Fruit fly (Drosophila melanogaster) whole organism, embryonic: ENCODE measurements around the gene CG14079.

Experiments used
- CG10267 ChIP-seq: fragments of 200-800 bp; sonication (Bioruptor generic); optimal IDR thresholded peaks from 2 replicates; lab custom pipeline; 2018; ENCODE audit warnings: missing biosample characterization, mild to moderate bottlenecking, missing genetic modification characterization, moderate library complexity
- CG10274 ChIP-seq: fragments of 200-800 bp; sonication (Bioruptor generic); optimal IDR thresholded peaks from 3 replicates; lab custom pipeline; 2017; ENCODE audit warnings: missing biosample characterization, mild to moderate bottlenecking, missing genetic modification characterization
- CG10543 ChIP-seq: fragments of 200-800 bp; sonication (Bioruptor generic); optimal IDR thresholded peaks from 3 replicates; lab custom pipeline; 2017; ENCODE audit warnings: missing biosample characterization, mild to moderate bottlenecking, missing genetic modification characterization, moderate library complexity
- CG10959 ChIP-seq: fragments of 200-800 bp; sonication (Bioruptor generic); IDR thresholded peaks from 2 replicates; pipeline ENCODE4 v1.3.6; 2022; ENCODE audit warnings: missing biosample characterization, missing genetic modification characterization
- CG11560 ChIP-seq: fragments of 200-800 bp; sonication (Bioruptor generic); IDR thresholded peaks from 3 replicates; pipeline ENCODE4 v1.3.6; 2022; ENCODE audit warnings: missing biosample characterization, missing genetic modification characterization
- CG12659 ChIP-seq: fragments of 200-800 bp; sonication (Bioruptor generic); optimal IDR thresholded peaks from 3 replicates; lab custom pipeline; 2017; ENCODE audit warnings: mild to moderate bottlenecking, missing biosample characterization, missing genetic modification reagents, missing genetic modification characterization
- CG15514 ChIP-seq: fragments of 200-800 bp; sonication (Bioruptor generic); optimal IDR thresholded peaks from 3 replicates; lab custom pipeline; 2017; ENCODE audit warnings: missing biosample characterization, missing genetic modification characterization, mild to moderate bottlenecking, moderate library complexity, missing genetic modification reagents
- CG17802 ChIP-seq: fragments of 200-800 bp; sonication (Bioruptor generic); optimal IDR thresholded peaks from 2 replicates; lab custom pipeline; 2018; ENCODE audit warnings: missing biosample characterization, mild to moderate bottlenecking, missing genetic modification characterization, moderate library complexity
- CG1792 ChIP-seq: fragments of 200-800 bp; sonication (Bioruptor generic); optimal IDR thresholded peaks from 2 replicates; lab custom pipeline; 2016; ENCODE audit warnings: missing biosample characterization, missing genetic modification characterization
- CG18262 ChIP-seq: fragments of 200-800 bp; optimal IDR thresholded peaks from 3 replicates; lab custom pipeline; 2019; ENCODE audit warnings: missing biosample characterization, mild to moderate bottlenecking, missing genetic modification characterization, moderate library complexity
- CG18619 ChIP-seq: fragments of 200-800 bp; sonication (Bioruptor generic); optimal IDR thresholded peaks from 3 replicates; lab custom pipeline; 2017; ENCODE audit warnings: missing biosample characterization, mild to moderate bottlenecking, missing genetic modification characterization
- CG2120 ChIP-seq: fragments of 200-800 bp; sonication (Bioruptor generic); optimal IDR thresholded peaks from 3 replicates; lab custom pipeline; 2016; ENCODE audit warnings: missing biosample characterization, missing genetic modification characterization
- CG4282 ChIP-seq: fragments of 200-800 bp; sonication (Bioruptor generic); optimal IDR thresholded peaks from 2 replicates; lab custom pipeline; 2016; ENCODE audit warnings: missing biosample characterization, missing genetic modification characterization
- CG9817 ChIP-seq: fragments of 200-800 bp; sonication (Bioruptor generic); optimal IDR thresholded peaks from 2 replicates; lab custom pipeline; 2018; ENCODE audit warnings: missing biosample characterization, mild to moderate bottlenecking, missing genetic modification characterization, moderate library complexity
- Dbx ChIP-seq: fragments of 200-800 bp; sonication (Bioruptor generic); IDR thresholded peaks from 3 replicates; pipeline ENCODE4 v1.3.6; 2022; ENCODE audit warnings: missing biosample characterization, missing genetic modification characterization
- Dref ChIP-seq: fragments of 200-800 bp; sonication (Bioruptor generic); IDR thresholded peaks from 2 replicates; pipeline ENCODE4 v1.3.6; 2022; ENCODE audit warnings: missing biosample characterization, missing genetic modification characterization
- Elba2 ChIP-seq: fragments of 200-800 bp; sonication (Bioruptor generic); optimal IDR thresholded peaks from 3 replicates; lab custom pipeline; 2016; ENCODE audit warnings: missing biosample characterization, missing genetic modification characterization
- Ets65A ChIP-seq: fragments of 200-800 bp; sonication (Bioruptor generic); peaks from one replicate; lab custom pipeline; 2016; ENCODE audit warnings: missing biosample characterization, missing genetic modification characterization
- Fer3 ChIP-seq: fragments of 200-800 bp; sonication (Bioruptor generic); optimal IDR thresholded peaks from 2 replicates; lab custom pipeline; 2018; ENCODE audit warnings: missing biosample characterization, mild to moderate bottlenecking, missing genetic modification characterization, moderate library complexity
- Gug ChIP-seq: fragments of 200-800 bp; sonication (Bioruptor generic); IDR thresholded peaks from 4 replicates; pipeline ENCODE4 v1.3.6; 2022; ENCODE audit warnings: missing biosample characterization, missing genetic modification characterization
- Hmr ChIP-seq: fragments of 200-800 bp; sonication (Bioruptor generic); optimal IDR thresholded peaks from 3 replicates; lab custom pipeline; 2017; ENCODE audit warnings: mild to moderate bottlenecking, missing biosample characterization, missing genetic modification reagents, missing genetic modification characterization
- Hmx ChIP-seq: fragments of 200-800 bp; sonication (Bioruptor generic); optimal IDR thresholded peaks from 2 replicates; lab custom pipeline; 2016; ENCODE audit warnings: missing biosample characterization, missing genetic modification characterization
- Lim3 ChIP-seq: fragments of 200-800 bp; sonication (Bioruptor generic); IDR thresholded peaks from 2 replicates; pipeline ENCODE4 v1.3.6; 2022; ENCODE audit warnings: missing biosample characterization, missing genetic modification characterization
- Max ChIP-seq: fragments of 200-800 bp; sonication (Bioruptor generic); optimal IDR thresholded peaks from 2 replicates; lab custom pipeline; 2016; ENCODE audit warnings: missing biosample characterization, mild to moderate bottlenecking, missing genetic modification characterization
- Rfx ChIP-seq: fragments of 200-800 bp; sonication (Bioruptor generic); IDR thresholded peaks from 2 replicates; pipeline ENCODE4 v1.3.6; 2022; ENCODE audit warnings: missing biosample characterization, missing genetic modification characterization
- Sry-β ChIP-seq: fragments of 200-800 bp; sonication (Bioruptor generic); optimal IDR thresholded peaks from 2 replicates; lab custom pipeline; 2018; ENCODE audit warnings: missing biosample characterization, mild to moderate bottlenecking, missing genetic modification characterization, moderate library complexity
- Ssrp ChIP-seq: fragments of 200-800 bp; sonication (Bioruptor generic); optimal IDR thresholded peaks from 2 replicates; lab custom pipeline; 2018; ENCODE audit warnings: missing biosample characterization, mild to moderate bottlenecking, missing genetic modification characterization, moderate library complexity
- Taf1 ChIP-seq: fragments of 200-800 bp; sonication (Bioruptor generic); IDR thresholded peaks from 2 replicates; pipeline ENCODE4 v1.3.6; 2022; ENCODE audit warnings: missing biosample characterization, missing genetic modification characterization
- ash1 ChIP-seq: fragments of 200-800 bp; sonication (Bioruptor generic); optimal IDR thresholded peaks from 2 replicates; lab custom pipeline; 2018; ENCODE audit warnings: missing biosample characterization, mild to moderate bottlenecking, missing genetic modification characterization
- crp ChIP-seq, 2 experiments: fragments of 200-800 bp; sonication (Bioruptor generic); optimal IDR thresholded peaks; 2 replicates in 1 of 2; 3 replicates in 1 of 2; lab custom pipeline; 2017; ENCODE audit warnings: missing biosample characterization in 2 of 2, missing genetic modification characterization in 2 of 2, mild to moderate bottlenecking in 1 of 2, moderate library complexity in 1 of 2
- disco-r ChIP-seq: fragments of 200-800 bp; sonication (Bioruptor generic); optimal IDR thresholded peaks from 2 replicates; lab custom pipeline; 2016; ENCODE audit warnings: missing biosample characterization, missing genetic modification characterization
- en ChIP-seq: fragments of 200-800 bp; sonication (Bioruptor generic); optimal IDR thresholded peaks from 2 replicates; lab custom pipeline; 2016; ENCODE audit warnings: missing biosample characterization, missing genetic modification characterization
- fd64A ChIP-seq: fragments of 200-800 bp; sonication (Bioruptor generic); optimal IDR thresholded peaks from 3 replicates; lab custom pipeline; 2018; ENCODE audit warnings: missing biosample characterization, mild to moderate bottlenecking, missing genetic modification characterization
- ftz-f1 ChIP-seq: fragments of 200-800 bp; sonication (Bioruptor generic); optimal IDR thresholded peaks from 2 replicates; lab custom pipeline; 2016; ENCODE audit warnings: missing biosample characterization, missing genetic modification characterization
- gem ChIP-seq: fragments of 200-800 bp; sonication (Bioruptor generic); optimal IDR thresholded peaks from 2 replicates; lab custom pipeline; 2019; ENCODE audit warnings: missing biosample characterization, mild to moderate bottlenecking, missing genetic modification characterization, moderate library complexity
- hb ChIP-seq: fragments of 200-800 bp; sonication (Bioruptor generic); IDR thresholded peaks from 3 replicates; pipeline ENCODE4 v1.3.6; 2022; ENCODE audit warnings: missing biosample characterization, missing genetic modification characterization; ENCODE audit not compliant: partially characterized antibody
- hkb ChIP-seq, 2 experiments: fragments of 200-800 bp in 1 of 2; fragments of >200 bp in 1 of 2; sonication (Bioruptor generic) in 1 of 2; IDR thresholded peaks in 1 of 2; optimal IDR thresholded peaks in 1 of 2; 2 replicates each; pipeline versions ENCODE4 v1.3.6 to Lab custom; 2017 to 2022; ENCODE audit warnings: missing biosample characterization in 1 of 2, missing genetic modification characterization in 1 of 2
- kah ChIP-seq: fragments of 200-800 bp; sonication (Bioruptor generic); optimal IDR thresholded peaks from 2 replicates; lab custom pipeline; 2018; ENCODE audit warnings: missing biosample characterization, mild to moderate bottlenecking, missing genetic modification characterization
- kay ChIP-seq: fragments of 200-800 bp; sonication (Bioruptor generic); optimal IDR thresholded peaks from 2 replicates; lab custom pipeline; 2016; ENCODE audit warnings: missing biosample characterization, missing genetic modification characterization
- ken ChIP-seq: fragments of 200-800 bp; sonication (Bioruptor generic); IDR thresholded peaks from 3 replicates; pipeline ENCODE4 v1.3.6; 2022; ENCODE audit warnings: missing biosample characterization, missing genetic modification characterization
- nerfin-1 ChIP-seq: fragments of 200-800 bp; sonication (Bioruptor generic); optimal IDR thresholded peaks from 3 replicates; lab custom pipeline; 2019; ENCODE audit warnings: missing biosample characterization, mild to moderate bottlenecking, missing genetic modification characterization, moderate library complexity
- phol ChIP-seq: fragments of 200-800 bp; sonication (Bioruptor generic); optimal IDR thresholded peaks from 3 replicates; lab custom pipeline; 2018; ENCODE audit warnings: missing biosample characterization, mild to moderate bottlenecking, missing genetic modification characterization, moderate library complexity
- rib ChIP-seq: fragments of 200-800 bp; sonication (Bioruptor generic); IDR thresholded peaks from 2 replicates; pipeline ENCODE4 v1.3.6; 2022; ENCODE audit warnings: missing biosample characterization, missing genetic modification characterization
- scrt ChIP-seq: fragments of 200-800 bp; sonication (Bioruptor generic); optimal IDR thresholded peaks from 2 replicates; lab custom pipeline; 2018; ENCODE audit warnings: missing biosample characterization, mild to moderate bottlenecking, missing genetic modification characterization, moderate library complexity
- stc ChIP-seq: fragments of 200-800 bp; sonication (Bioruptor generic); IDR thresholded peaks from 2 replicates; pipeline ENCODE4 v1.3.6; 2022; ENCODE audit warnings: missing biosample characterization, missing genetic modification characterization
- tgo ChIP-seq: fragments of 200-800 bp; sonication (Bioruptor generic); IDR thresholded peaks from 3 replicates; pipeline ENCODE4 v1.3.6; 2022; ENCODE audit warnings: missing biosample characterization, missing genetic modification characterization
- twi ChIP-seq: fragments of 200-800 bp; optimal IDR thresholded peaks from 2 replicates; lab custom pipeline; 2019; ENCODE audit warnings: missing biosample characterization, mild to moderate bottlenecking, missing genetic modification characterization, moderate library complexity
- usp ChIP-seq: fragments of >200 bp; optimal IDR thresholded peaks from 2 replicates; lab custom pipeline; 2017; ENCODE audit warnings: missing biosample characterization, missing genetic modification characterization

Gene CG14079

dm6 chr3L:19092125-19093058 is 5.4 kb upstream of the CG14079 start, which contains the start of gene MESR6 (continued):
- no peak for TF ChIP-seq Ets65A (GFP tag; lab: Kevin White, UChicago)
- no peak for TF ChIP-seq nerfin-1 (tag; lab: Kevin White, UChicago)
- TF ChIP-seq en (GFP tag; lab: Kevin White, UChicago) = no peak
- TF ChIP-seq crp (GFP tag; optimal IDR thresholded peaks at IDR 0.05; lab: Kevin White, UChicago) = peak; percentile 81 to 98
- TF ChIP-seq Dref = peak; percentile 91
- no peak for TF ChIP-seq CG17802
- TF ChIP-seq Ssrp = peak; percentile 11
- no peak for TF ChIP-seq kay (GFP tag; lab: Kevin White, UChicago)
- TF ChIP-seq CG10274 (GFP tag; lab: Kevin White, UChicago) = no peak
- peak; percentile 60 for TF ChIP-seq phol (tag; lab: Kevin White, UChicago)
- no peak for TF ChIP-seq Taf1 (GFP tag; lab: Robert Waterston, UW)
- TF ChIP-seq CG10959 = no peak
- TF ChIP-seq Elba2 = no peak
- no peak for TF ChIP-seq usp (GFP tag; lab: Kevin White, UChicago)
- no peak for TF ChIP-seq Fer3
- no peak for TF ChIP-seq ash1
- TF ChIP-seq Sry-β (GFP tag; lab: Kevin White, UChicago) = no peak
- no peak for TF ChIP-seq CG10543
- TF ChIP-seq fd64A (GFP tag; lab: Kevin White, UChicago) = no peak
- no peak for TF ChIP-seq kah (GFP tag; lab: Kevin White, UChicago)
- TF ChIP-seq CG10267 (tag; lab: Kevin White, UChicago) = peak; percentile 52
- no peak for TF ChIP-seq CG11560 (tag; lab: Robert Waterston, UW)
- TF ChIP-seq CG18619 (GFP tag; lab: Kevin White, UChicago) = peak; percentile 41
- TF ChIP-seq CG15514 (GFP tag; lab: Kevin White, UChicago) = peak; percentile 24
- TF ChIP-seq Gug = no peak
- TF ChIP-seq stc (GFP tag; lab: Robert Waterston, UW) = 0 out of 2 replicates have a peak, but pooled peaks have one; percentile 23
- no peak for TF ChIP-seq scrt (GFP tag; lab: Kevin White, UChicago)
- no peak for TF ChIP-seq disco-r (GFP tag; lab: Kevin White, UChicago)
- no peak for TF ChIP-seq Max (GFP tag; lab: Kevin White, UChicago)
- TF ChIP-seq Hmx (GFP tag; lab: Kevin White, UChicago) = no peak
- no peak for TF ChIP-seq Lim3
- no peak for TF ChIP-seq CG4282 (GFP tag; lab: Kevin White, UChicago)
- TF ChIP-seq gem (tag; lab: Kevin White, UChicago) = peak; percentile 61
- TF ChIP-seq Dbx (GFP tag; lab: Robert Waterston, UW) = no peak
- peak; percentile 14 for TF ChIP-seq CG2120 (GFP tag; lab: Kevin White, UChicago)
- no peak for TF ChIP-seq CG9817
- no peak for TF ChIP-seq ken
- peak; percentile 47 for TF ChIP-seq hb (GFP tag; lab: Robert Waterston, UW)
- TF ChIP-seq tgo = peak; percentile 11; the same call in 2 of the 3 replicates
- peak; percentile 4; the same call in 1 of the 2 replicates for TF ChIP-seq Rfx (GFP tag; lab: Robert Waterston, UW)
- peak; percentile 61 for TF ChIP-seq CG12659 (GFP tag; lab: Kevin White, UChicago)
- TF ChIP-seq twi (tag; lab: Kevin White, UChicago) = peak; percentile 12
- peak; percentile 16 for TF ChIP-seq ftz-f1 (GFP tag; lab: Kevin White, UChicago)
- no peak for TF ChIP-seq hkb (optimal IDR thresholded peaks at IDR 0.05; lab: Kevin White, UChicago)
- TF ChIP-seq hkb (GFP tag; IDR thresholded peaks at IDR 0.05; lab: Robert Waterston, UW) = peak; percentile 64
- peak; percentile 40 for TF ChIP-seq CG18262 (tag; lab: Kevin White, UChicago)
- TF ChIP-seq rib (GFP tag; lab: Robert Waterston, UW) = peak; percentile 27; the same call in 1 of the 2 replicates
- no peak for TF ChIP-seq CG1792 (GFP tag; lab: Kevin White, UChicago)
- no peak for TF ChIP-seq Hmr (GFP tag; lab: Kevin White, UChicago)
